Worm (Caenorhabditis elegans) whole organism, late embryonic: ENCODE data around the gene slc-17.3.

Source experiments
- ceh-14 ChIP-seq: sonication (generic microtip); optimal IDR thresholded peaks from 2 replicates; lab custom pipeline; 2016; ENCODE audit warnings: missing genotype, missing genetic modification characterization, missing compliant biosample characterization
- ceh-2 ChIP-seq: sonication (generic microtip); optimal IDR thresholded peaks from 2 replicates; lab custom pipeline; 2016; ENCODE audit warnings: missing genotype, missing genetic modification characterization, missing compliant biosample characterization
- pqm-1 ChIP-seq: sonication (generic microtip); optimal IDR thresholded peaks from 2 replicates; lab custom pipeline; 2016; ENCODE audit warnings: missing genetic modification characterization, missing compliant biosample characterization

ce11 chrIII:7832473-7832872, 32.6 kb downstream of the slc-17.3 start:
- TF ChIP-seq ceh-2 (tag; lab: Kevin White, UChicago), result no peak
- TF ChIP-seq pqm-1, result no peak
- TF ChIP-seq ceh-14, result no peak
